Fruit fly (Drosophila melanogaster): ENCODE data around the gene Tdh.
A peak's percentile ranks its signal among the peaks of the same experiment; 100 is the strongest.

Tdh gene

DNA sequence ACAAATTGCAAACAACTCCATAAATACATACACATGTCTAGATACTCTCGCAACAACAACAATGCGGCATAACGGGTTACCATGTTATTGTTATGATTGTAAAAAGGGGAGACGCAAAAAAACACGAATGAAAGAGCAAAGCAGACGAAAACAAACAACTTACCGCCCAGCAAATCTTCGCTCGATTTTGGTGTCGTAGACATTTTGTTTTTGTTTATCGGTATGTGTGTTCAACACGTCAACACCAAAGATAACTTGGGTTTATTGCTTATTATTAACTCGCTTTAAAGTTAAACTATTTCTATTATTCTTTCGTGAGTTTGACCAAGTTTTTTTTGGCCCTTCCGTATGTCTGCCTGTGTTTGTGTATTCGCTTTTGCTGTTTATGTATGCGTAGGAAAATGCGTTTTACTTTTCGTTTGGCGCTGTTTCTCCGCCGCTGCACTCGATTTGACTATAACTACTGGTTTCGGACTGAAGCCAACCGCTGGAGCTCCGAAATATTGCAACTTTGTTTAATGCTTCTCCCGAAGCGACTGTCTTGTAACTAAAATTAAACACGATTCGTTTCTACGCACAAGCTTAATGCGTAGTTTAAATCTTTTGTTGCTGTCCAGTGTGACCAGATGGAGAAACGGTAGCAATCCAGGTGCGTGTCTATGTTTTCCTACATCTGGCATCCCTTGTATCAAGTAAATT is 52.2 kb downstream of the Tdh start, which contains the start of gene BNIP3 (continued):
- no peak for TF ChIP-seq CG3995 (GFP tag; optimal IDR thresholded peaks at IDR 0.05)
- TF ChIP-seq jigr1 (GFP tag; IDR thresholded peaks at IDR 0.05): no peak
- no peak for TF ChIP-seq pb (GFP tag; optimal IDR thresholded peaks at IDR 0.05)
- no peak for TF ChIP-seq D19B (GFP tag; optimal IDR thresholded peaks at IDR 0.05)
- TF ChIP-seq CG13894 (tag; optimal IDR thresholded peaks at IDR 0.05): peak; percentile 50
- TF ChIP-seq Hmr (GFP tag; optimal IDR thresholded peaks at IDR 0.05): peak; percentile 24
- TF ChIP-seq CG12769 (tag; optimal IDR thresholded peaks at IDR 0.05): peak; percentile 3
- peak; percentile 63 for TF ChIP-seq CG8924 (tag; optimal IDR thresholded peaks at IDR 0.05)
- peak; percentile 34 for TF ChIP-seq CG14710 (tag; optimal IDR thresholded peaks at IDR 0.05)
- TF ChIP-seq Dip3 (GFP tag; optimal IDR thresholded peaks at IDR 0.05): no peak
- TF ChIP-seq shn (GFP tag; optimal IDR thresholded peaks at IDR 0.05): no peak
- TF ChIP-seq Oaz (GFP tag; IDR thresholded peaks at IDR 0.05): no peak
- TF ChIP-seq CG2120 (GFP tag; optimal IDR thresholded peaks at IDR 0.05): no peak
- no peak for TF ChIP-seq CG6272 (GFP tag; IDR thresholded peaks at IDR 0.05)
- TF ChIP-seq tll (GFP tag; optimal IDR thresholded peaks at IDR 0.05): no peak
- no peak for TF ChIP-seq CG12104 (GFP tag; optimal IDR thresholded peaks at IDR 0.05)
- no peak for TF ChIP-seq CG8359 (GFP tag; optimal IDR thresholded peaks at IDR 0.05; ENCODE audit: borderline replicate concordance)
- no peak for TF ChIP-seq CG10979 (tag; optimal IDR thresholded peaks at IDR 0.05)
- no peak for TF ChIP-seq CG11695 (GFP tag; IDR thresholded peaks at IDR 0.05)
- no peak for TF ChIP-seq CG17385 (GFP tag; optimal IDR thresholded peaks at IDR 0.05)
- peak; percentile 77 for TF ChIP-seq cg (GFP tag; optimal IDR thresholded peaks at IDR 0.05)
- peak; percentile 27 for TF ChIP-seq CG10267 (tag; optimal IDR thresholded peaks at IDR 0.05)
- no peak for TF ChIP-seq gsb (GFP tag; IDR thresholded peaks at IDR 0.05)
- peak; percentile 39 for TF ChIP-seq nerfin-1 (tag; optimal IDR thresholded peaks at IDR 0.05)
- no peak for TF ChIP-seq toy (GFP tag; IDR thresholded peaks at IDR 0.05)
- TF ChIP-seq crp (GFP tag; optimal IDR thresholded peaks at IDR 0.05): no peak
- no peak for TF ChIP-seq ERR (GFP tag; optimal IDR thresholded peaks at IDR 0.05)
- no peak for TF ChIP-seq lov (optimal IDR thresholded peaks at IDR 0.05)
- TF ChIP-seq lov (GFP tag; IDR thresholded peaks at IDR 0.05): no peak
- no peak for TF ChIP-seq ATbp (GFP tag; optimal IDR thresholded peaks at IDR 0.05)
- TF ChIP-seq CG8765 (GFP tag; IDR thresholded peaks at IDR 0.05): no peak
- no peak for TF ChIP-seq dm (GFP tag; optimal IDR thresholded peaks at IDR 0.05)
- no peak for TF ChIP-seq ttk (GFP tag; IDR thresholded peaks at IDR 0.05)
- TF ChIP-seq so (GFP tag; IDR thresholded peaks at IDR 0.05): no peak
- TF ChIP-seq exex (tag; optimal IDR thresholded peaks at IDR 0.05): peak; percentile 32
- TF ChIP-seq CG1024 (GFP tag; IDR thresholded peaks at IDR 0.05): peak; percentile 6; the same call in 1 of the 2 replicates
- TF ChIP-seq vvl (GFP tag; IDR thresholded peaks at IDR 0.05): 0 out of 2 replicates have a peak, but pooled peaks have one; percentile 22
- TF ChIP-seq Pdp1 (GFP tag; optimal IDR thresholded peaks at IDR 0.05): no peak
- no peak for TF ChIP-seq CG5953 (GFP tag; IDR thresholded peaks at IDR 0.05)
- no peak for TF ChIP-seq CG17568 (GFP tag; optimal IDR thresholded peaks at IDR 0.05)
- TF ChIP-seq CG3407 (GFP tag; optimal IDR thresholded peaks at IDR 0.05): no peak
- TF ChIP-seq mam (GFP tag; optimal IDR thresholded peaks at IDR 0.05): no peak
- no peak for TF ChIP-seq CG6854 (GFP tag; optimal IDR thresholded peaks at IDR 0.05)
- no peak for TF ChIP-seq nerfin-2 (GFP tag; IDR thresholded peaks at IDR 0.05; ENCODE audit: partially characterized antibody)
- no peak for TF ChIP-seq row (GFP tag; IDR thresholded peaks at IDR 0.05)
- no peak for TF ChIP-seq yki (optimal IDR thresholded peaks at IDR 0.05)
- no peak for TF ChIP-seq CG4424 (GFP tag; optimal IDR thresholded peaks at IDR 0.05)
- TF ChIP-seq ro (GFP tag; IDR thresholded peaks at IDR 0.05): no peak
- TF ChIP-seq CG11456 (GFP tag; IDR thresholded peaks at IDR 0.05): no peak
- no peak for TF ChIP-seq crol (GFP tag; IDR thresholded peaks at IDR 0.05)
- peak; percentile 27 for TF ChIP-seq CG18619 (GFP tag; optimal IDR thresholded peaks at IDR 0.05)
